Fruit fly (Drosophila melanogaster) whole organism, embryonic: ENCODE data around the gene CG13912.

Source experiments
- Adf1 ChIP-seq: fragments of 200-800 bp; sonication (Bioruptor generic); IDR thresholded peaks from 2 replicates; pipeline ENCODE4 v1.3.6; 2022; ENCODE audit warnings: missing biosample characterization, missing genetic modification characterization
- Atf6 ChIP-seq: fragments of 200-800 bp; sonication (Bioruptor generic); IDR thresholded peaks from 2 replicates; pipeline ENCODE4 v1.3.6; 2022; ENCODE audit warnings: missing biosample characterization, missing genetic modification characterization
- Awh ChIP-seq: fragments of 200-800 bp; sonication (Bioruptor generic); IDR thresholded peaks from 2 replicates; pipeline ENCODE4, ENCODE4 v1.3.6; 2022; ENCODE audit warnings: missing biosample characterization, missing genetic modification characterization
- Bdp1 ChIP-seq: fragments of 200-800 bp; sonication (Bioruptor generic); optimal IDR thresholded peaks from 3 replicates; lab custom pipeline; 2016; ENCODE audit warnings: missing biosample characterization, missing genetic modification characterization
- CG11093 ChIP-seq: fragments of 200-800 bp; sonication (Bioruptor generic); IDR thresholded peaks from 3 replicates; pipeline ENCODE4 v1.3.6; 2022; ENCODE audit warnings: missing biosample characterization, missing genetic modification characterization
- CG12071 ChIP-seq: fragments of 200-800 bp; sonication (Bioruptor generic); optimal IDR thresholded peaks from 3 replicates; lab custom pipeline; 2018; ENCODE audit warnings: missing biosample characterization, mild to moderate bottlenecking, missing genetic modification characterization
- CG12769 ChIP-seq: fragments of 200-800 bp; sonication (Bioruptor generic); optimal IDR thresholded peaks from 2 replicates; lab custom pipeline; 2019; ENCODE audit warnings: missing biosample characterization, mild to moderate bottlenecking, missing genetic modification characterization, moderate library complexity
- CG14014 ChIP-seq: fragments of 200-800 bp; sonication (Bioruptor generic); IDR thresholded peaks from 2 replicates; pipeline ENCODE4 v1.3.6; 2022; ENCODE audit warnings: missing biosample characterization, missing genetic modification characterization
- CG14441 ChIP-seq: fragments of 200-800 bp; sonication (Bioruptor generic); IDR thresholded peaks from 2 replicates; pipeline ENCODE4 v1.3.6; 2022; ENCODE audit warnings: missing biosample characterization, missing genetic modification characterization
- CG15269 ChIP-seq: fragments of 200-800 bp; sonication (Bioruptor generic); optimal IDR thresholded peaks from 2 replicates; lab custom pipeline; 2018; ENCODE audit warnings: missing biosample characterization, mild to moderate bottlenecking, missing genetic modification characterization, moderate library complexity
- CG1602 ChIP-seq: fragments of 200-800 bp; sonication (Bioruptor generic); optimal IDR thresholded peaks from 3 replicates; lab custom pipeline; 2016; ENCODE audit warnings: missing biosample characterization, missing genetic modification characterization
- CG17328 ChIP-seq: fragments of 200-800 bp; sonication (Bioruptor generic); IDR thresholded peaks from 2 replicates; pipeline ENCODE4 v1.3.6; 2022; ENCODE audit warnings: missing biosample characterization, missing genetic modification characterization
- CG17385 ChIP-seq: fragments of 200-800 bp; sonication (Bioruptor generic); optimal IDR thresholded peaks from 3 replicates; lab custom pipeline; 2018; ENCODE audit warnings: missing biosample characterization, mild to moderate bottlenecking, missing genetic modification characterization
- CG18599 ChIP-seq: fragments of 200-800 bp; sonication (Bioruptor generic); optimal IDR thresholded peaks from 3 replicates; lab custom pipeline; 2017; ENCODE audit warnings: missing biosample characterization, missing genetic modification characterization, mild to moderate bottlenecking, moderate library complexity, missing genetic modification reagents
- CG2120 ChIP-seq: fragments of 200-800 bp; sonication (Bioruptor generic); optimal IDR thresholded peaks from 3 replicates; lab custom pipeline; 2016; ENCODE audit warnings: missing biosample characterization, missing genetic modification characterization
- CG2678 ChIP-seq: fragments of 200-800 bp; sonication (Bioruptor generic); optimal IDR thresholded peaks from 3 replicates; lab custom pipeline; 2019; ENCODE audit warnings: missing biosample characterization, mild to moderate bottlenecking, missing genetic modification characterization, moderate library complexity
- CG32532 ChIP-seq: fragments of 200-800 bp; sonication (Bioruptor generic); IDR thresholded peaks from 2 replicates; pipeline ENCODE4 v1.3.6; 2022; ENCODE audit warnings: missing biosample characterization, missing genetic modification characterization
- CG3407 ChIP-seq: fragments of 200-800 bp; sonication (Bioruptor generic); optimal IDR thresholded peaks from 2 replicates; lab custom pipeline; 2018; ENCODE audit warnings: missing biosample characterization, mild to moderate bottlenecking, missing genetic modification characterization
- CG4424 ChIP-seq: fragments of 200-800 bp; sonication (Bioruptor generic); optimal IDR thresholded peaks from 3 replicates; lab custom pipeline; 2016; ENCODE audit warnings: missing biosample characterization, missing genetic modification characterization
- CG7556 ChIP-seq: fragments of 200-800 bp; sonication (Bioruptor generic); optimal IDR thresholded peaks from 2 replicates; lab custom pipeline; 2017; ENCODE audit warnings: missing biosample characterization, mild to moderate bottlenecking, missing genetic modification characterization
- Camta ChIP-seq: fragments of 200-800 bp; sonication (Bioruptor generic); optimal IDR thresholded peaks from 2 replicates; lab custom pipeline; 2016; ENCODE audit warnings: missing biosample characterization, missing genetic modification characterization
- Dbx ChIP-seq: fragments of 200-800 bp; sonication (Bioruptor generic); IDR thresholded peaks from 3 replicates; pipeline ENCODE4 v1.3.6; 2022; ENCODE audit warnings: missing biosample characterization, missing genetic modification characterization
- Deaf1 ChIP-seq: fragments of 200-800 bp; optimal IDR thresholded peaks from 3 replicates; lab custom pipeline; 2019; ENCODE audit warnings: missing biosample characterization, mild to moderate bottlenecking, missing genetic modification characterization, moderate library complexity
- Eip74EF ChIP-seq, 2 experiments: fragments of 200-800 bp in 1 of 2; fragments of >200 bp in 1 of 2; sonication (Bioruptor generic) in 1 of 2; optimal IDR thresholded peaks; 2 replicates each; lab custom pipeline; 2017 to 2019; ENCODE audit warnings: missing biosample characterization in 2 of 2, missing genetic modification characterization in 2 of 2, mild to moderate bottlenecking in 1 of 2, moderate library complexity in 1 of 2
- Ets65A ChIP-seq: fragments of 200-800 bp; sonication (Bioruptor generic); peaks from one replicate; lab custom pipeline; 2016; ENCODE audit warnings: missing biosample characterization, missing genetic modification characterization
- Fer3 ChIP-seq: fragments of 200-800 bp; sonication (Bioruptor generic); optimal IDR thresholded peaks from 2 replicates; lab custom pipeline; 2018; ENCODE audit warnings: missing biosample characterization, mild to moderate bottlenecking, missing genetic modification characterization, moderate library complexity
- Gug ChIP-seq: fragments of 200-800 bp; sonication (Bioruptor generic); IDR thresholded peaks from 4 replicates; pipeline ENCODE4 v1.3.6; 2022; ENCODE audit warnings: missing biosample characterization, missing genetic modification characterization
- Hey ChIP-seq: fragments of 200-800 bp; sonication (Bioruptor generic); optimal IDR thresholded peaks from 3 replicates; lab custom pipeline; 2018; ENCODE audit warnings: missing biosample characterization, mild to moderate bottlenecking, missing genetic modification characterization
- Hmr ChIP-seq: fragments of 200-800 bp; sonication (Bioruptor generic); optimal IDR thresholded peaks from 3 replicates; lab custom pipeline; 2017; ENCODE audit warnings: mild to moderate bottlenecking, missing biosample characterization, missing genetic modification reagents, missing genetic modification characterization
- MBD-R2 ChIP-seq: fragments of 200-800 bp; sonication (Bioruptor generic); IDR thresholded peaks from 2 replicates; pipeline ENCODE4 v1.3.6; 2022; ENCODE audit warnings: missing biosample characterization, missing genetic modification characterization
- Meics ChIP-seq: fragments of 200-800 bp; sonication (Bioruptor generic); optimal IDR thresholded peaks from 2 replicates; lab custom pipeline; 2017; ENCODE audit warnings: missing biosample characterization, mild to moderate bottlenecking, missing genetic modification characterization
- NC2β ChIP-seq: fragments of 200-800 bp; sonication (Bioruptor generic); optimal IDR thresholded peaks from 2 replicates; lab custom pipeline; 2016; ENCODE audit warnings: missing biosample characterization, missing genetic modification characterization
- Ptx1 ChIP-seq: fragments of 200-800 bp; sonication (Bioruptor generic); IDR thresholded peaks from 2 replicates; pipeline ENCODE4 v1.3.6; 2022; ENCODE audit warnings: missing biosample characterization, missing genetic modification characterization
- Taf1 ChIP-seq: fragments of 200-800 bp; sonication (Bioruptor generic); IDR thresholded peaks from 2 replicates; pipeline ENCODE4 v1.3.6; 2022; ENCODE audit warnings: missing biosample characterization, missing genetic modification characterization
- bcd ChIP-seq: fragments of 200-800 bp; sonication (Bioruptor generic); optimal IDR thresholded peaks from 2 replicates; lab custom pipeline; 2017; ENCODE audit warnings: missing biosample characterization, mild to moderate bottlenecking, missing genetic modification characterization
- cg ChIP-seq: fragments of 200-800 bp; sonication (Bioruptor generic); optimal IDR thresholded peaks from 3 replicates; lab custom pipeline; 2019; ENCODE audit warnings: missing biosample characterization, mild to moderate bottlenecking, missing genetic modification characterization, moderate library complexity
- dysf ChIP-seq: fragments of 200-800 bp; sonication (Bioruptor generic); IDR thresholded peaks from 3 replicates; pipeline ENCODE4 v1.3.6; 2022; ENCODE audit warnings: missing biosample characterization, missing genetic modification characterization
- gce ChIP-seq: fragments of 200-800 bp; sonication (Bioruptor generic); IDR thresholded peaks from 3 replicates; pipeline ENCODE4 v1.3.6; 2022; ENCODE audit warnings: missing biosample characterization, missing genetic modification characterization
- hkb ChIP-seq, 2 experiments: fragments of 200-800 bp in 1 of 2; fragments of >200 bp in 1 of 2; sonication (Bioruptor generic) in 1 of 2; IDR thresholded peaks in 1 of 2; optimal IDR thresholded peaks in 1 of 2; 2 replicates each; pipeline versions ENCODE4 v1.3.6 to Lab custom; 2017 to 2022; ENCODE audit warnings: missing biosample characterization in 1 of 2, missing genetic modification characterization in 1 of 2
- lab ChIP-seq: fragments of 200-800 bp; sonication (Bioruptor generic); optimal IDR thresholded peaks from 3 replicates; lab custom pipeline; 2017; ENCODE audit warnings: missing biosample characterization, missing genetic modification characterization, mild to moderate bottlenecking, moderate library complexity, missing genetic modification reagents
- p53 ChIP-seq: fragments of 200-800 bp; sonication (Bioruptor generic); optimal IDR thresholded peaks from 2 replicates; lab custom pipeline; 2016; ENCODE audit warnings: missing biosample characterization, missing genetic modification characterization
- row ChIP-seq: fragments of 200-800 bp; sonication (Bioruptor generic); IDR thresholded peaks from 3 replicates; pipeline ENCODE4 v1.3.6; 2022; ENCODE audit warnings: missing biosample characterization, missing genetic modification characterization
- run ChIP-seq: fragments of 200-800 bp; sonication (Bioruptor generic); optimal IDR thresholded peaks from 3 replicates; lab custom pipeline; 2018; ENCODE audit warnings: missing biosample characterization, mild to moderate bottlenecking, missing genetic modification characterization
- sd ChIP-seq: fragments of 200-800 bp; sonication (Bioruptor generic); optimal IDR thresholded peaks from 3 replicates; lab custom pipeline; 2018; ENCODE audit warnings: missing biosample characterization, mild to moderate bottlenecking, missing genetic modification characterization, moderate library complexity
- so ChIP-seq: fragments of 200-800 bp; sonication (Bioruptor generic); IDR thresholded peaks from 3 replicates; pipeline ENCODE4 v1.3.6; 2022; ENCODE audit warnings: missing biosample characterization, missing genetic modification characterization
- tgo ChIP-seq: fragments of 200-800 bp; sonication (Bioruptor generic); IDR thresholded peaks from 3 replicates; pipeline ENCODE4 v1.3.6; 2022; ENCODE audit warnings: missing biosample characterization, missing genetic modification characterization
- tin ChIP-seq: fragments of 200-800 bp; sonication (Bioruptor generic); optimal IDR thresholded peaks from 3 replicates; lab custom pipeline; 2016; ENCODE audit warnings: missing biosample characterization, missing genetic modification characterization
- ttk ChIP-seq: fragments of 200-800 bp; sonication (Bioruptor generic); IDR thresholded peaks from 2 replicates; pipeline ENCODE4 v2.1.2; 2022; ENCODE audit warnings: missing biosample characterization, missing genetic modification characterization
- vvl ChIP-seq: fragments of 200-800 bp; sonication (Bioruptor generic); IDR thresholded peaks from 2 replicates; pipeline ENCODE4 v1.3.6; 2022; ENCODE audit warnings: missing biosample characterization, missing genetic modification characterization
- z ChIP-seq: fragments of 200-800 bp; sonication (Bioruptor generic); IDR thresholded peaks from 3 replicates; pipeline ENCODE4 v1.3.6; 2022; ENCODE audit warnings: missing biosample characterization, missing genetic modification characterization
- zen ChIP-seq: fragments of 200-800 bp; sonication (Bioruptor generic); optimal IDR thresholded peaks from 3 replicates; lab custom pipeline; 2018; ENCODE audit warnings: missing biosample characterization, mild to moderate bottlenecking, missing genetic modification characterization, moderate library complexity

CG13912 gene

DNA sequence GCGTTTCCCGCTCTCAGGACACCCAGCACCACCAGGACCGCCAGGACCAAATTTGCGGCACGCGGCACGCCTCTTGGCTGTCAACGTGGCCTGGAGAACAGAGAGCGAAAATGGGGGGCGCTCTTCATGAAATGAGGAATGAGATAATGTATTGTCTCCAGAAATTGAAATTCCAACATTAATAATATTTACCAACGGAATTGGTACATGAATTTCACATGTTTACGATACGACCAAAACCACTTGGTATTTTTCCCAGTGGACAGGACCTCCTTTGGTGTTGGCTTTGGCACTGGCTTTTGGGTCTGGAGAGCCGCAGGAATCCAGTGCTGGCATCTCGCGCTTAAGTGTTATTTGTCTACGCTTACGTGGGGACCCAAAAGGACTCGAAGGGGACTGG is 5.9 kb upstream of the CG13912 start (continued):
- peak; percentile 53 for TF ChIP-seq lab (GFP tag; lab: Kevin White, UChicago)
- TF ChIP-seq Dbx: peak; percentile 60; the same call in 1 of the 3 replicates
- peak; percentile 44 for TF ChIP-seq Meics (GFP tag; lab: Kevin White, UChicago)
- TF ChIP-seq Ets65A (GFP tag; lab: Kevin White, UChicago): peak; percentile 87
- TF ChIP-seq CG1602 (GFP tag; lab: Kevin White, UChicago): no peak
- TF ChIP-seq CG7556 (GFP tag; lab: Kevin White, UChicago): peak; percentile 24
- no peak for TF ChIP-seq Deaf1 (tag; lab: Kevin White, UChicago)
- TF ChIP-seq CG14014: 0 out of 2 replicates have a peak, but pooled peaks have one; percentile 44
- peak; percentile 62 for TF ChIP-seq row (GFP tag; lab: Robert Waterston, UW)
- TF ChIP-seq Atf6 (GFP tag; lab: Robert Waterston, UW): peak; percentile 31; the same call in 1 of the 2 replicates
- TF ChIP-seq Adf1 (GFP tag; lab: Robert Waterston, UW): no peak
- TF ChIP-seq tin (GFP tag; lab: Kevin White, UChicago): no peak
- peak; percentile 66 for TF ChIP-seq CG18599 (GFP tag; lab: Kevin White, UChicago)
- 0 out of 2 replicates have a peak, but pooled peaks have one; percentile 21 for TF ChIP-seq ttk (GFP tag; lab: Robert Waterston, UW)
- TF ChIP-seq CG3407 (GFP tag; lab: Kevin White, UChicago): no peak
- no peak for TF ChIP-seq CG4424 (GFP tag; lab: Kevin White, UChicago)
- TF ChIP-seq Eip74EF (GFP tag; optimal IDR thresholded peaks at IDR 0.05; lab: Kevin White, UChicago): no peak
- TF ChIP-seq CG2678 (tag; lab: Kevin White, UChicago): peak; percentile 41
- peak; percentile 8 for TF ChIP-seq Camta (GFP tag; lab: Kevin White, UChicago)
- peak; percentile 52; the same call in 1 of the 3 replicates for TF ChIP-seq dysf (GFP tag; lab: Robert Waterston, UW)
- TF ChIP-seq CG12769 (tag; lab: Kevin White, UChicago): peak; percentile 31
- TF ChIP-seq sd (tag; lab: Kevin White, UChicago): no peak
- TF ChIP-seq Bdp1: no peak
- peak; percentile 48 for TF ChIP-seq CG32532
- TF ChIP-seq vvl: 0 out of 2 replicates have a peak, but pooled peaks have one; percentile 13
- TF ChIP-seq Awh: no peak
- TF ChIP-seq cg: no peak
- no peak for TF ChIP-seq Hey (tag; lab: Kevin White, UChicago)
- TF ChIP-seq CG17385: no peak
- no peak for TF ChIP-seq z (GFP tag; lab: Robert Waterston, UW)
- peak; percentile 60 for TF ChIP-seq CG14441 (GFP tag; lab: Robert Waterston, UW)
- peak; percentile 20 for TF ChIP-seq bcd
- no peak for TF ChIP-seq NC2β
- peak; percentile 14 for TF ChIP-seq CG15269
- peak; percentile 22; the same call in 1 of the 3 replicates for TF ChIP-seq tgo
- peak; percentile 7 for TF ChIP-seq Fer3 (tag; lab: Kevin White, UChicago)
- peak; percentile 56 for TF ChIP-seq CG2120 (GFP tag; lab: Kevin White, UChicago)
- TF ChIP-seq CG17328: 0 out of 2 replicates have a peak, but pooled peaks have one; percentile 13
- TF ChIP-seq Gug: peak; percentile 34; the same call in 1 of the 4 replicates
- peak; percentile 33; the same call in 1 of the 2 replicates for TF ChIP-seq Taf1 (GFP tag; lab: Robert Waterston, UW)
- no peak for TF ChIP-seq MBD-R2 (GFP tag; lab: Robert Waterston, UW)
- TF ChIP-seq CG12071 (GFP tag; lab: Kevin White, UChicago): no peak
- peak; percentile 35; the same call in 1 of the 2 replicates for TF ChIP-seq Ptx1
- no peak for TF ChIP-seq so (GFP tag; lab: Robert Waterston, UW)
- TF ChIP-seq gce (GFP tag; lab: Robert Waterston, UW): no peak
- no peak for TF ChIP-seq hkb (optimal IDR thresholded peaks at IDR 0.05; lab: Kevin White, UChicago)
- TF ChIP-seq hkb (GFP tag; IDR thresholded peaks at IDR 0.05; lab: Robert Waterston, UW): no peak
- no peak for TF ChIP-seq zen (tag; lab: Kevin White, UChicago)
- TF ChIP-seq p53: no peak
- TF ChIP-seq Hmr (GFP tag; lab: Kevin White, UChicago): peak; percentile 29
- TF ChIP-seq run (tag; lab: Kevin White, UChicago): no peak
- no peak for TF ChIP-seq CG11093 (GFP tag; lab: Robert Waterston, UW)
